Worm (Caenorhabditis elegans) whole organism, L2 larva: Measurements from ENCODE around the gene R07E5.17.

ENCODE experiments used
- R02D3.7 ChIP-seq: fragments of 150-350 bp; optimal IDR thresholded peaks from 2 replicates; lab custom pipeline; 2014; ENCODE audit warnings: missing biosample characterization, missing genetic modification characterization
- ama-1 ChIP-seq: fragments of 150-350 bp; optimal IDR thresholded peaks from 2 replicates; lab custom pipeline; 2018; ENCODE audit warnings: inconsistent platforms
- elt-1 ChIP-seq: fragments of 150-350 bp; optimal IDR thresholded peaks from 2 replicates; lab custom pipeline; 2014; ENCODE audit warnings: missing biosample characterization, missing genetic modification characterization
- mdl-1 ChIP-seq, 2 experiments: fragments of 150-350 bp in 1 of 2; sonication (generic microtip) in 1 of 2; optimal IDR thresholded peaks; 2 replicates each; lab custom pipeline; 2017; ENCODE audit warnings: missing biosample characterization in 2 of 2, missing genetic modification characterization in 2 of 2
- nhr-129 ChIP-seq: fragments of 150-350 bp; optimal IDR thresholded peaks from 2 replicates; lab custom pipeline; 2014; ENCODE audit warnings: missing biosample characterization, missing genetic modification characterization
- nhr-6 ChIP-seq: fragments of 150-350 bp; optimal IDR thresholded peaks from 2 replicates; lab custom pipeline; 2014; ENCODE audit warnings: missing biosample characterization, missing genetic modification characterization
- nhr-77 ChIP-seq: fragments of 150-350 bp; optimal IDR thresholded peaks from 2 replicates; lab custom pipeline; 2014; ENCODE audit warnings: missing biosample characterization, missing genetic modification characterization
- snpc-4 ChIP-seq: fragments of 150-350 bp; optimal IDR thresholded peaks from 2 replicates; lab custom pipeline; 2014; ENCODE audit warnings: missing biosample characterization, missing genetic modification characterization
- unc-62 ChIP-seq: fragments of 150-350 bp; optimal IDR thresholded peaks from 2 replicates; lab custom pipeline; 2014; ENCODE audit warnings: missing biosample characterization, missing genetic modification reagents, missing genetic modification characterization
- zag-1 ChIP-seq: fragments of 150-350 bp; optimal IDR thresholded peaks from 2 replicates; lab custom pipeline; 2014; ENCODE audit warnings: missing biosample characterization, missing genetic modification characterization
- ztf-11 ChIP-seq: sonication (generic microtip); optimal IDR thresholded peaks from 2 replicates; lab custom pipeline; 2017; ENCODE audit warnings: missing biosample characterization, missing genetic modification characterization

ce11 chrIII:4449893-4450579 lies 45.8 kb upstream of the R07E5.17 start, which contains the start of gene ceh-43:
- TF ChIP-seq snpc-4 (tag; lab: Kevin White, UChicago) = no peak
- TF ChIP-seq R02D3.7 (tag; lab: Kevin White, UChicago) = no peak
- no peak for TF ChIP-seq unc-62
- TF ChIP-seq ama-1 (lab: Kevin White, UChicago) = no peak
- no peak for TF ChIP-seq ztf-11 (tag; lab: Kevin White, UChicago)
- no peak for TF ChIP-seq nhr-129 (tag; lab: Kevin White, UChicago)
- no peak for TF ChIP-seq zag-1 (tag; lab: Kevin White, UChicago)
- TF ChIP-seq mdl-1 (tag; optimal IDR thresholded peaks at IDR 0.05; lab: Kevin White, UChicago) = no peak
- no peak for TF ChIP-seq elt-1 (tag; lab: Kevin White, UChicago)
- TF ChIP-seq nhr-77 (tag; lab: Kevin White, UChicago) = no peak
- TF ChIP-seq nhr-6 (tag; lab: Kevin White, UChicago) = no peak
